Worm (Caenorhabditis elegans) whole organism, L4 larva: ENCODE results near the gene F42A10.6.

ENCODE experiments used
- ZK546.5 ChIP-seq, 2 experiments: sonication (generic microtip); optimal IDR thresholded peaks; 2 replicates each; lab custom pipeline; 2017; ENCODE audit warnings: missing biosample characterization in 2 of 2, missing genetic modification characterization in 2 of 2
- pha-4 ChIP-seq, 2 experiments: fragments of 150-350 bp in 1 of 2; fragments of 200-800 bp in 1 of 2; sonication (Bioruptor generic) in 1 of 2; IDR thresholded peaks in 1 of 2; optimal IDR thresholded peaks in 1 of 2; 2 replicates each; pipeline versions ENCODE4 v1.3.6 to Lab custom; 2014 to 2022; ENCODE audit warnings: missing genetic modification characterization in 2 of 2, missing genetic modification reagents in 2 of 2, missing biosample characterization in 1 of 2, missing compliant biosample characterization in 1 of 2
- snpc-4 ChIP-seq: fragments of 150-350 bp; optimal IDR thresholded peaks from 2 replicates; lab custom pipeline; 2014; ENCODE audit warnings: missing biosample characterization, missing genetic modification characterization

DNA sequence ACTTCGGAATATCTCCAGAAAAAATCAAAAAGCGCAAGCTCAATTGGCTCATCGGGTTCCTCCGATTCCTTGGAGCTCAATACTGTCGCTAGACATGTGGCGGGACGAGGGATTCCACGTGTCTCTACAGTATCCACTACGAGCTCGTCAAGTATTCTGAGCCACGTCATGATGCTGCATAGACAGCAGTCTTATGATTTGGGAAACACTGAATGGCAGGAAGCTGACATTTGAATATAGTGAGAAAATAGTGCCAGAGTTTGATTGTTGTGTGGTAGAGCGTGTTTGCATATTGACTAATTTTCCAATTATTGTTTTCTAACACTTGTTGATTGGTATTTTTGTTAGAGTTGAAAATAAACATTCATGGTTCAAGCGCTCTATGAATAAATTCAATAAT lies 13.3 kb downstream of the F42A10.6 start:
- no peak for TF ChIP-seq pha-4 (GFP tag; IDR thresholded peaks at IDR 0.05; lab: Robert Waterston, UW)
- no peak for TF ChIP-seq pha-4 (tag; optimal IDR thresholded peaks at IDR 0.05; lab: Kevin White, UChicago)
- TF ChIP-seq ZK546.5 (tag; optimal IDR thresholded peaks at IDR 0.05; lab: Kevin White, UChicago), result no peak
- no peak for TF ChIP-seq snpc-4 (tag; lab: Kevin White, UChicago)
